Worm (Caenorhabditis elegans) whole organism, early embryonic: Measurements from ENCODE around the gene R52.5.

Source experiments
- F13C5.2 ChIP-seq: sonication (generic microtip); optimal IDR thresholded peaks from 2 replicates; lab custom pipeline; 2017; ENCODE audit warnings: mild to moderate bottlenecking, missing genetic modification characterization, inconsistent platforms, missing compliant biosample characterization
- aly-1 ChIP-seq: sonication (generic microtip); optimal IDR thresholded peaks from 2 replicates; lab custom pipeline; 2016; ENCODE audit warnings: missing genetic modification characterization, missing compliant biosample characterization
- ama-1 ChIP-seq: fragments of 150-350 bp; optimal IDR thresholded peaks from 2 replicates; lab custom pipeline; 2014
- ceh-13 ChIP-seq: fragments of 200-800 bp; sonication (Bioruptor generic); optimal IDR thresholded peaks from 2 replicates; lab custom pipeline; 2018; ENCODE audit warnings: mild to moderate bottlenecking, missing genetic modification characterization, missing compliant biosample characterization
- ceh-36 ChIP-seq: sonication (generic microtip); optimal IDR thresholded peaks from 2 replicates; lab custom pipeline; 2016; ENCODE audit warnings: missing genetic modification characterization, inconsistent platforms, missing compliant biosample characterization
- ets-7 ChIP-seq: sonication (generic microtip); optimal IDR thresholded peaks from 2 replicates; lab custom pipeline; 2016; ENCODE audit warnings: missing genotype, missing genetic modification characterization, missing compliant biosample characterization
- flt-1 ChIP-seq: fragments of 200-800 bp; sonication (Bioruptor generic); IDR thresholded peaks from 2 replicates; pipeline ENCODE4 v1.3.6; 2022; ENCODE audit warnings: missing genetic modification characterization, missing compliant biosample characterization
- hmbx-1 ChIP-seq: sonication (generic microtip); optimal IDR thresholded peaks from 2 replicates; lab custom pipeline; 2016; ENCODE audit warnings: mild to moderate bottlenecking, missing genetic modification characterization, missing compliant biosample characterization
- hmg-4 ChIP-seq: fragments of 200-800 bp; sonication (Bioruptor generic); optimal IDR thresholded peaks from 2 replicates; lab custom pipeline; 2018; ENCODE audit warnings: mild to moderate bottlenecking, missing genetic modification characterization, missing compliant biosample characterization
- pes-1 ChIP-seq: fragments of 200-800 bp; sonication (Bioruptor generic); IDR thresholded peaks from 2 replicates; pipeline ENCODE4 v1.3.6; 2022; ENCODE audit warnings: missing genetic modification reagents, missing genetic modification characterization, missing compliant biosample characterization
- sea-1 ChIP-seq: fragments of 200-800 bp; sonication (Bioruptor generic); conservative IDR thresholded peaks from 2 replicates; pipeline ENCODE4 v1.3.6; 2022; ENCODE audit warnings: missing genetic modification characterization, missing compliant biosample characterization
- tbx-37 ChIP-seq: fragments of 200-800 bp; sonication (Bioruptor generic); conservative IDR thresholded peaks from 2 replicates; pipeline ENCODE4 v1.3.6; 2022; ENCODE audit warnings: missing genetic modification reagents, missing genetic modification characterization, missing compliant biosample characterization
- tra-4 ChIP-seq: sonication (generic microtip); optimal IDR thresholded peaks from 2 replicates; lab custom pipeline; 2017; ENCODE audit warnings: missing genetic modification characterization, missing compliant biosample characterization

DNA sequence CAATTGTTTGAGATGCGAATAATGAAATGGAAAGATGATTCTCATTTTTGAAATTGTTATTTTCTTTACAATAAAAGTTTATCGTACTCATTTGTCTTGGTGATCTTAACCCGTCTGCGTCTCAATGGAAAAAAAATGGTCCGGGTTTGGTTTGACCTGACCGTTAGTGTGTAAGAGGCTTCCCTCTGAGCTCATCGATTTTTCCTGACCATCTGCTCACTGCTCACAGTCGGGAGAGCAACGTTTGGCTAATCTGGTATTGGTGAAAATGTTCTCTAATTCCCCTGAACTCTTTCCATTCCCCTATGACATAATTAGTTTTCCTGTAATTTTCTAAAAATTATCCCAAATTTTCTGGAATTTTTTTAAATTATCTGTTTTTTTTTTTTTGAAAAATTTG is 29.1 kb upstream of the R52.5 start:
- TF ChIP-seq hmbx-1 (tag; lab: Kevin White, UChicago) (no peak), F13C5.2 (tag; lab: Kevin White, UChicago) (no peak), ceh-36 (tag; lab: Kevin White, UChicago) (no peak), aly-1 (tag; lab: Kevin White, UChicago) (no peak), tbx-37 (GFP tag; lab: Robert Waterston, UW) (no peak), tra-4 (no peak), pes-1 (no peak), flt-1 (GFP tag; lab: Robert Waterston, UW) (no peak), ama-1 (no peak), sea-1 (no peak), hmg-4 (GFP tag; lab: Kevin White, UChicago) (no peak), ceh-13 (no peak), ets-7 (tag; lab: Kevin White, UChicago) (no peak)
